Fruit fly (Drosophila melanogaster) whole organism, embryonic: Measurements from ENCODE around the gene CG18788.
A peak's percentile ranks its signal among the peaks of the same experiment; 100 is the strongest.

Source experiments
- Adf1 ChIP-seq: fragments of 200-800 bp; sonication (Bioruptor generic); IDR thresholded peaks from 2 replicates; pipeline ENCODE4 v1.3.6; 2022; ENCODE audit warnings: missing biosample characterization, missing genetic modification characterization
- Atf6 ChIP-seq: fragments of 200-800 bp; sonication (Bioruptor generic); IDR thresholded peaks from 2 replicates; pipeline ENCODE4 v1.3.6; 2022; ENCODE audit warnings: missing biosample characterization, missing genetic modification characterization
- Awh ChIP-seq: fragments of 200-800 bp; sonication (Bioruptor generic); IDR thresholded peaks from 2 replicates; pipeline ENCODE4, ENCODE4 v1.3.6; 2022; ENCODE audit warnings: missing biosample characterization, missing genetic modification characterization
- CG10959 ChIP-seq: fragments of 200-800 bp; sonication (Bioruptor generic); IDR thresholded peaks from 2 replicates; pipeline ENCODE4 v1.3.6; 2022; ENCODE audit warnings: missing biosample characterization, missing genetic modification characterization
- CG11560 ChIP-seq: fragments of 200-800 bp; sonication (Bioruptor generic); IDR thresholded peaks from 3 replicates; pipeline ENCODE4 v1.3.6; 2022; ENCODE audit warnings: missing biosample characterization, missing genetic modification characterization
- CG1233 ChIP-seq: fragments of 200-800 bp; sonication (Bioruptor generic); optimal IDR thresholded peaks from 4 replicates; lab custom pipeline; 2018; ENCODE audit warnings: missing biosample characterization, mild to moderate bottlenecking, missing genetic modification characterization
- CG14014 ChIP-seq: fragments of 200-800 bp; sonication (Bioruptor generic); IDR thresholded peaks from 2 replicates; pipeline ENCODE4 v1.3.6; 2022; ENCODE audit warnings: missing biosample characterization, missing genetic modification characterization
- CG17328 ChIP-seq: fragments of 200-800 bp; sonication (Bioruptor generic); IDR thresholded peaks from 2 replicates; pipeline ENCODE4 v1.3.6; 2022; ENCODE audit warnings: missing biosample characterization, missing genetic modification characterization
- CG17359 ChIP-seq: fragments of 200-800 bp; sonication (Bioruptor generic); optimal IDR thresholded peaks from 3 replicates; lab custom pipeline; 2018; ENCODE audit warnings: missing biosample characterization, mild to moderate bottlenecking, missing genetic modification characterization, moderate library complexity
- CG17829 ChIP-seq: fragments of 200-800 bp; optimal IDR thresholded peaks from 2 replicates; lab custom pipeline; 2019; ENCODE audit warnings: missing biosample characterization, mild to moderate bottlenecking, missing genetic modification characterization, moderate library complexity
- CG17912 ChIP-seq: fragments of 200-800 bp; sonication (Bioruptor generic); optimal IDR thresholded peaks from 2 replicates; lab custom pipeline; 2018; ENCODE audit warnings: missing biosample characterization, mild to moderate bottlenecking, missing genetic modification characterization
- CG18476 ChIP-seq: fragments of 200-800 bp; sonication (Bioruptor generic); optimal IDR thresholded peaks from 2 replicates; lab custom pipeline; 2016; ENCODE audit warnings: missing biosample characterization, mild to moderate bottlenecking, missing genetic modification characterization
- CG18764 ChIP-seq: fragments of 200-800 bp; sonication (Bioruptor generic); optimal IDR thresholded peaks from 3 replicates; lab custom pipeline; 2016; ENCODE audit warnings: missing biosample characterization, missing genetic modification characterization
- CG2116 ChIP-seq: fragments of 200-800 bp; sonication (Bioruptor generic); optimal IDR thresholded peaks from 3 replicates; lab custom pipeline; 2018; ENCODE audit warnings: missing biosample characterization, mild to moderate bottlenecking, missing genetic modification characterization
- CG30403 ChIP-seq: fragments of 200-800 bp; sonication (Bioruptor generic); optimal IDR thresholded peaks from 3 replicates; lab custom pipeline; 2016; ENCODE audit warnings: missing biosample characterization, missing genetic modification characterization
- CG31224 ChIP-seq: fragments of 200-800 bp; sonication (Bioruptor generic); IDR thresholded peaks from 2 replicates; pipeline ENCODE4 v1.3.6; 2022; ENCODE audit warnings: missing biosample characterization, missing genetic modification characterization
- CG34224 ChIP-seq: fragments of 200-800 bp; sonication (Bioruptor generic); IDR thresholded peaks from 3 replicates; pipeline ENCODE4 v1.3.6; 2022; ENCODE audit warnings: missing biosample characterization, missing genetic modification characterization; ENCODE audit not compliant: partially characterized antibody
- CG4282 ChIP-seq: fragments of 200-800 bp; sonication (Bioruptor generic); optimal IDR thresholded peaks from 2 replicates; lab custom pipeline; 2016; ENCODE audit warnings: missing biosample characterization, missing genetic modification characterization
- CG6254 ChIP-seq: fragments of 200-800 bp; sonication (Bioruptor generic); optimal IDR thresholded peaks from 3 replicates; lab custom pipeline; 2017; ENCODE audit warnings: mild to moderate bottlenecking, missing biosample characterization, missing genetic modification reagents, missing genetic modification characterization
- CG8944 ChIP-seq: fragments of 200-800 bp; sonication (Bioruptor generic); optimal IDR thresholded peaks from 3 replicates; lab custom pipeline; 2016; ENCODE audit warnings: missing biosample characterization, missing genetic modification characterization
- Chrac-16 ChIP-seq: fragments of 200-800 bp; sonication (Bioruptor generic); optimal IDR thresholded peaks from 3 replicates; lab custom pipeline; 2016; ENCODE audit warnings: missing biosample characterization, missing genetic modification characterization
- Dfd ChIP-seq, 2 experiments: fragments of >200 bp; optimal IDR thresholded peaks; 2 replicates each; lab custom pipeline; 2017; ENCODE audit warnings: missing biosample characterization in 2 of 2, missing genetic modification characterization in 2 of 2
- Dip3 ChIP-seq: fragments of 200-800 bp; sonication (Bioruptor generic); optimal IDR thresholded peaks from 3 replicates; lab custom pipeline; 2016; ENCODE audit warnings: missing biosample characterization, missing genetic modification characterization
- Ets97D ChIP-seq: fragments of 200-800 bp; sonication (Bioruptor generic); optimal IDR thresholded peaks from 3 replicates; lab custom pipeline; 2016; ENCODE audit warnings: missing biosample characterization, missing genetic modification characterization
- Fer1 ChIP-seq: fragments of 200-800 bp; sonication (Bioruptor generic); optimal IDR thresholded peaks from 2 replicates; lab custom pipeline; 2017; ENCODE audit warnings: missing biosample characterization, mild to moderate bottlenecking, missing genetic modification characterization
- GATAe ChIP-seq: fragments of 200-800 bp; sonication (Bioruptor generic); conservative IDR thresholded peaks from 2 replicates; pipeline ENCODE4 v1.3.6; 2022; ENCODE audit warnings: missing biosample characterization, missing genetic modification characterization
- MESR4 ChIP-seq: fragments of 200-800 bp; sonication (Bioruptor generic); optimal IDR thresholded peaks from 2 replicates; lab custom pipeline; 2018; ENCODE audit warnings: missing biosample characterization, mild to moderate bottlenecking, missing genetic modification characterization, moderate library complexity
- NfI ChIP-seq: fragments of 200-800 bp; sonication (Bioruptor generic); optimal IDR thresholded peaks from 3 replicates; lab custom pipeline; 2018; ENCODE audit warnings: missing biosample characterization, mild to moderate bottlenecking, missing genetic modification characterization, moderate library complexity
- Oaz ChIP-seq: fragments of 200-800 bp; sonication (Bioruptor generic); IDR thresholded peaks from 2 replicates; pipeline ENCODE4 v1.3.6; 2022; ENCODE audit warnings: missing biosample characterization, missing genetic modification characterization
- Oli ChIP-seq: fragments of 200-800 bp; sonication (Bioruptor generic); optimal IDR thresholded peaks from 2 replicates; lab custom pipeline; 2018; ENCODE audit warnings: missing biosample characterization, mild to moderate bottlenecking, missing genetic modification characterization, moderate library complexity
- Side ChIP-seq: fragments of 200-800 bp; sonication (Bioruptor generic); optimal IDR thresholded peaks from 2 replicates; lab custom pipeline; 2016; ENCODE audit warnings: missing biosample characterization, missing genetic modification characterization
- Sin3A ChIP-seq: fragments of >200 bp; optimal IDR thresholded peaks from 2 replicates; lab custom pipeline; 2018
- Xbp1 ChIP-seq: fragments of 200-800 bp; sonication (Bioruptor generic); optimal IDR thresholded peaks from 3 replicates; lab custom pipeline; 2016; ENCODE audit warnings: missing biosample characterization, mild to moderate bottlenecking, missing genetic modification characterization
- amos ChIP-seq: fragments of 200-800 bp; sonication (Bioruptor generic); IDR thresholded peaks from 2 replicates; pipeline ENCODE4 v1.3.6; 2022; ENCODE audit warnings: missing biosample characterization, missing genetic modification characterization; ENCODE audit not compliant: partially characterized antibody
- ap ChIP-seq: fragments of 200-800 bp; sonication (Bioruptor generic); IDR thresholded peaks from 2 replicates; pipeline ENCODE4 v1.3.6; 2022; ENCODE audit warnings: missing biosample characterization, missing genetic modification characterization
- ara ChIP-seq: fragments of 200-800 bp; sonication (Bioruptor generic); IDR thresholded peaks from 2 replicates; pipeline ENCODE4 v1.3.6; 2022; ENCODE audit warnings: missing biosample characterization, missing genetic modification characterization
- ase ChIP-seq: fragments of 200-800 bp; sonication (Bioruptor generic); IDR thresholded peaks from 3 replicates; pipeline ENCODE4 v1.3.6; 2022; ENCODE audit warnings: missing biosample characterization, missing genetic modification characterization
- ash1 ChIP-seq: fragments of 200-800 bp; sonication (Bioruptor generic); optimal IDR thresholded peaks from 2 replicates; lab custom pipeline; 2018; ENCODE audit warnings: missing biosample characterization, mild to moderate bottlenecking, missing genetic modification characterization
- cas ChIP-seq: fragments of 200-800 bp; sonication (Bioruptor generic); IDR thresholded peaks from 2 replicates; pipeline ENCODE4 v1.3.6; 2022; ENCODE audit warnings: missing biosample characterization, missing genetic modification characterization
- cato ChIP-seq: fragments of 200-800 bp; sonication (Bioruptor generic); optimal IDR thresholded peaks from 2 replicates; lab custom pipeline; 2016; ENCODE audit warnings: missing biosample characterization, missing genetic modification characterization, borderline replicate concordance
- dysf ChIP-seq: fragments of 200-800 bp; sonication (Bioruptor generic); IDR thresholded peaks from 3 replicates; pipeline ENCODE4 v1.3.6; 2022; ENCODE audit warnings: missing biosample characterization, missing genetic modification characterization
- en ChIP-seq: fragments of 200-800 bp; sonication (Bioruptor generic); optimal IDR thresholded peaks from 2 replicates; lab custom pipeline; 2016; ENCODE audit warnings: missing biosample characterization, missing genetic modification characterization
- esg ChIP-seq: fragments of 200-800 bp; sonication (Bioruptor generic); conservative IDR thresholded peaks from 2 replicates; pipeline ENCODE4 v1.3.6; 2022; ENCODE audit warnings: missing biosample characterization, missing genetic modification characterization
- fd3F ChIP-seq: fragments of 200-800 bp; sonication (Bioruptor generic); optimal IDR thresholded peaks from 2 replicates; lab custom pipeline; 2018; ENCODE audit warnings: missing biosample characterization, mild to moderate bottlenecking, missing genetic modification characterization, moderate library complexity
- ind ChIP-seq: fragments of 200-800 bp; sonication (Bioruptor generic); optimal IDR thresholded peaks from 3 replicates; lab custom pipeline; 2016; ENCODE audit warnings: missing biosample characterization, missing genetic modification characterization
- ken ChIP-seq: fragments of 200-800 bp; sonication (Bioruptor generic); IDR thresholded peaks from 3 replicates; pipeline ENCODE4 v1.3.6; 2022; ENCODE audit warnings: missing biosample characterization, missing genetic modification characterization
- klu ChIP-seq: fragments of 200-800 bp; sonication (Bioruptor generic); IDR thresholded peaks from 2 replicates; pipeline ENCODE4 v1.3.6; 2022; ENCODE audit warnings: missing biosample characterization, missing genetic modification characterization
- org-1 ChIP-seq: fragments of 200-800 bp; sonication (Bioruptor generic); optimal IDR thresholded peaks from 2 replicates; lab custom pipeline; 2017; ENCODE audit warnings: missing biosample characterization, missing genetic modification characterization
- p53 ChIP-seq: fragments of 200-800 bp; sonication (Bioruptor generic); optimal IDR thresholded peaks from 2 replicates; lab custom pipeline; 2016; ENCODE audit warnings: missing biosample characterization, missing genetic modification characterization
- pb ChIP-seq: fragments of 200-800 bp; sonication (Bioruptor generic); optimal IDR thresholded peaks from 3 replicates; lab custom pipeline; 2016; ENCODE audit warnings: missing biosample characterization, missing genetic modification characterization
- ro ChIP-seq: fragments of 200-800 bp; sonication (Bioruptor generic); IDR thresholded peaks from 2 replicates; pipeline ENCODE4 v1.3.6; 2022; ENCODE audit warnings: missing biosample characterization, missing genetic modification characterization
- tin ChIP-seq: fragments of 200-800 bp; sonication (Bioruptor generic); optimal IDR thresholded peaks from 3 replicates; lab custom pipeline; 2016; ENCODE audit warnings: missing biosample characterization, missing genetic modification characterization
- zfh1 ChIP-seq: fragments of 200-800 bp; sonication (Bioruptor generic); IDR thresholded peaks from 3 replicates; pipeline ENCODE4 v1.3.6; 2022; ENCODE audit warnings: missing biosample characterization, missing genetic modification characterization

The CG18788 gene

dm6 chr2L:12055837-12056388 is 21.9 kb downstream of the CG18788 start, which contains the start of the genes JhI-21, RpL7-like and CG34164 (continued):
- no peak for TF ChIP-seq Dip3 (GFP tag; lab: Kevin White, UChicago)
- no peak for TF ChIP-seq CG18476 (GFP tag; lab: Kevin White, UChicago)
- TF ChIP-seq cato: no peak
- peak; percentile 93 for TF ChIP-seq CG2116 (GFP tag; lab: Kevin White, UChicago)
- TF ChIP-seq org-1 (GFP tag; lab: Kevin White, UChicago): no peak
- no peak for TF ChIP-seq CG11560 (tag; lab: Robert Waterston, UW)
- no peak for TF ChIP-seq ken (GFP tag; lab: Robert Waterston, UW)
- TF ChIP-seq esg (GFP tag; lab: Robert Waterston, UW): no peak
- no peak for TF ChIP-seq Chrac-16 (GFP tag; lab: Kevin White, UChicago)
- TF ChIP-seq Awh (GFP tag; lab: Robert Waterston, UW): no peak
- no peak for TF ChIP-seq p53 (GFP tag; lab: Kevin White, UChicago)
- TF ChIP-seq CG8944 (GFP tag; lab: Kevin White, UChicago): no peak
- TF ChIP-seq ind (GFP tag; lab: Kevin White, UChicago): no peak
- no peak for TF ChIP-seq pb
- TF ChIP-seq Fer1: no peak
- TF ChIP-seq cas: no peak
- no peak for TF ChIP-seq ap (GFP tag; lab: Robert Waterston, UW)
- TF ChIP-seq MESR4 (GFP tag; lab: Kevin White, UChicago): no peak
- TF ChIP-seq amos (GFP tag; lab: Robert Waterston, UW): peak; percentile 70; the same call in 1 of the 2 replicates
- TF ChIP-seq CG6254 (GFP tag; lab: Kevin White, UChicago): no peak
- TF ChIP-seq klu (GFP tag; lab: Robert Waterston, UW): no peak
- peak; percentile 12 for TF ChIP-seq Side (GFP tag; lab: Kevin White, UChicago)
- TF ChIP-seq NfI (GFP tag; lab: Kevin White, UChicago): no peak
- no peak for TF ChIP-seq Dfd (GFP tag; optimal IDR thresholded peaks at IDR 0.05; lab: Kevin White, UChicago)
- TF ChIP-seq ash1 (GFP tag; lab: Kevin White, UChicago): no peak
- TF ChIP-seq zfh1: peak; percentile 30; the same call in 1 of the 3 replicates
- TF ChIP-seq CG17912: no peak
- peak; percentile 43 for TF ChIP-seq Sin3A (lab: Kevin White, UChicago)
- TF ChIP-seq Oli (tag; lab: Kevin White, UChicago): no peak
- no peak for TF ChIP-seq CG14014 (GFP tag; lab: Robert Waterston, UW)
- TF ChIP-seq Xbp1 (GFP tag; lab: Kevin White, UChicago): no peak
- no peak for TF ChIP-seq CG4282
- TF ChIP-seq fd3F (GFP tag; lab: Kevin White, UChicago): no peak
- TF ChIP-seq Oaz (GFP tag; lab: Robert Waterston, UW): no peak
- no peak for TF ChIP-seq CG10959 (GFP tag; lab: Robert Waterston, UW)
- peak; percentile 77 for TF ChIP-seq Ets97D
- no peak for TF ChIP-seq CG30403
- TF ChIP-seq CG18764: no peak
- no peak for TF ChIP-seq ara
- no peak for TF ChIP-seq GATAe (GFP tag; lab: Robert Waterston, UW)
- peak; percentile 8 for TF ChIP-seq CG17829
- no peak for TF ChIP-seq ase (GFP tag; lab: Robert Waterston, UW)
- no peak for TF ChIP-seq CG17328
- no peak for TF ChIP-seq CG1233
- no peak for TF ChIP-seq dysf (GFP tag; lab: Robert Waterston, UW)
- no peak for TF ChIP-seq Adf1 (GFP tag; lab: Robert Waterston, UW)
- TF ChIP-seq CG34224 (GFP tag; lab: Robert Waterston, UW): peak; percentile 65; the same call in 1 of the 3 replicates
- TF ChIP-seq CG17359 (tag; lab: Kevin White, UChicago): peak; percentile 18
- TF ChIP-seq Atf6 (GFP tag; lab: Robert Waterston, UW): no peak
- TF ChIP-seq ro (GFP tag; lab: Robert Waterston, UW): no peak
- no peak for TF ChIP-seq tin (GFP tag; lab: Kevin White, UChicago)
- TF ChIP-seq CG31224 (GFP tag; lab: Robert Waterston, UW): no peak
- no peak for TF ChIP-seq en (GFP tag; lab: Kevin White, UChicago)
